Worm (Caenorhabditis elegans) whole organism, young adult: ENCODE results near the gene Y46G5A.7.

Experiments used
- F55B11.4 ChIP-seq: sonication (generic microtip); optimal IDR thresholded peaks from 2 replicates; lab custom pipeline; 2016; ENCODE audit warnings: missing compliant biosample characterization, missing genetic modification characterization, borderline replicate concordance; ENCODE audit not compliant: insufficient read depth
- K11D2.4 ChIP-seq: fragments of 200-800 bp; sonication (Bioruptor generic); IDR thresholded peaks from 2 replicates; pipeline ENCODE4 v1.3.6; 2022; ENCODE audit warnings: missing genetic modification reagents, missing genetic modification characterization, missing compliant biosample characterization
- T26A5.8 ChIP-seq: sonication (generic microtip); optimal IDR thresholded peaks from 2 replicates; lab custom pipeline; 2016; ENCODE audit warnings: missing genetic modification characterization, missing compliant biosample characterization
- cebp-1 ChIP-seq, 2 experiments: fragments of 200-800 bp in 1 of 2; sonication (Bioruptor generic) in 1 of 2; sonication (generic microtip) in 1 of 2; IDR thresholded peaks in 1 of 2; optimal IDR thresholded peaks in 1 of 2; 2 replicates each; pipeline versions ENCODE4 v1.3.6 to Lab custom; 2017 to 2022; ENCODE audit warnings: missing compliant biosample characterization in 2 of 2, missing genetic modification characterization in 2 of 2, mild to moderate bottlenecking in 1 of 2, missing genetic modification reagents in 1 of 2, moderate library complexity in 1 of 2
- cebp-2 ChIP-seq: fragments of 200-800 bp; sonication (Bioruptor generic); IDR thresholded peaks from 2 replicates; pipeline ENCODE4 v1.3.6; 2022; ENCODE audit warnings: missing genetic modification characterization, missing compliant biosample characterization
- ceh-79 ChIP-seq: sonication (generic microtip); optimal IDR thresholded peaks from 2 replicates; lab custom pipeline; 2017; ENCODE audit warnings: mild to moderate bottlenecking, missing genetic modification characterization, missing compliant biosample characterization
- efl-1 ChIP-seq: fragments of 150-350 bp; optimal IDR thresholded peaks from 2 replicates; lab custom pipeline; 2014; ENCODE audit warnings: missing biosample characterization, missing genetic modification reagents, missing genetic modification characterization
- egrh-3 ChIP-seq: fragments of 200-800 bp; sonication (Bioruptor generic); IDR thresholded peaks from 2 replicates; pipeline ENCODE4 v1.3.6; 2022; ENCODE audit warnings: missing genetic modification reagents, missing genetic modification characterization, missing compliant biosample characterization
- ets-4 ChIP-seq: fragments of 200-800 bp; sonication (Bioruptor generic); optimal IDR thresholded peaks from 2 replicates; lab custom pipeline; 2018; ENCODE audit warnings: mild to moderate bottlenecking, missing genetic modification characterization, missing compliant biosample characterization
- him-1 ChIP-seq: sonication (generic microtip); optimal IDR thresholded peaks from 2 replicates; lab custom pipeline; 2016; ENCODE audit warnings: missing genotype, missing genetic modification reagents, missing genetic modification characterization, missing compliant biosample characterization
- hmg-1.2 ChIP-seq: fragments of 200-800 bp; sonication (Bioruptor generic); IDR thresholded peaks from 2 replicates; pipeline ENCODE4 v1.3.6; 2022; ENCODE audit warnings: missing genetic modification reagents, missing genetic modification characterization, missing compliant biosample characterization
- let-607 ChIP-seq, 2 experiments: fragments of 200-800 bp in 1 of 2; sonication (Bioruptor generic) in 1 of 2; sonication (generic microtip) in 1 of 2; optimal IDR thresholded peaks; 2 replicates each; lab custom pipeline; 2016 to 2018; ENCODE audit warnings: mild to moderate bottlenecking in 2 of 2, missing compliant biosample characterization in 2 of 2, missing genetic modification characterization in 2 of 2, moderate library complexity in 2 of 2, missing genotype in 1 of 2
- madf-3 ChIP-seq: fragments of 200-800 bp; sonication (Bioruptor generic); IDR thresholded peaks from 2 replicates; pipeline ENCODE4 v1.3.6; 2022; ENCODE audit warnings: missing genetic modification reagents, missing genetic modification characterization, missing compliant biosample characterization
- nfyb-1 ChIP-seq: fragments of 200-800 bp; sonication (Bioruptor generic); IDR thresholded peaks from 2 replicates; pipeline ENCODE4 v1.3.6; 2022; ENCODE audit warnings: missing genetic modification reagents, missing genetic modification characterization, missing compliant biosample characterization
- nhr-179 ChIP-seq: sonication (generic microtip); optimal IDR thresholded peaks from 2 replicates; lab custom pipeline; 2016; ENCODE audit warnings: mild to moderate bottlenecking, missing genetic modification characterization, missing compliant biosample characterization
- tbp1 ChIP-seq: fragments of 200-800 bp; sonication (Bioruptor generic); optimal IDR thresholded peaks from 2 replicates; lab custom pipeline; 2018; ENCODE audit warnings: mild to moderate bottlenecking, missing genetic modification characterization, missing compliant biosample characterization
- zfh-2 ChIP-seq: fragments of 200-800 bp; sonication (Bioruptor generic); conservative IDR thresholded peaks from 2 replicates; pipeline ENCODE4 v1.3.6; 2022; ENCODE audit warnings: missing genetic modification reagents, missing genetic modification characterization, missing compliant biosample characterization

The Y46G5A.7 gene

DNA sequence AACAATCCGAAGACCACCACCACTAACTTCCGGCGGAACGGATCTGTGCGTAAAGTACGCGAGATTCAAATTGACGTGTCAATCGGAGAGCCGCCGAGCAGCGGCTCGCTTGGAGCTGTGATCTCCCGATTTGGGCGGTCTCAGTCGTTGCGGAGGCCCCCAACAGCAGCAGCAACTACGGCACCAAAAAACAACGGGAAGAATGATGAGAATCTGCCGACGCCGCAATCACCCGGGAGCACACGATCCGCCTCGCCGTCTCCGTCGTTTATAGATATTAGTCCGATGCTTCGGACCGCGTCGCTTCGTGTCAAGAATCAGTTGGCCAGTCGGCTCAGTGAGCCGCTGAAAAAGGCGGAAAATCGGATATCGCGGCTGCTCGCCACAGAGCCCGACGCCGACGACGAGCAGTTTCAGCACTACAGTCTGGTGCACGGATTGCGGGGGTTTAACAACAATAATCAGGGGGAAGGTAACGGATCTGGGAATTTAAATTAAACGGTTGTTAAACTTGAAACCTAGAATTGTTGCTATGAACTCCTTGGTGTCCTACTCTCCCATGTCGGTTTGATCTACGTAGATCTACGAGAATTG is 40.3 kb downstream of the Y46G5A.7 start:
- no peak for TF ChIP-seq tbp1
- TF ChIP-seq cebp-2 (GFP tag; lab: Robert Waterston, UW): 0 out of 2 replicates have a peak, but pooled peaks have one; percentile 54
- peak; percentile 41; the same call in 1 of the 2 replicates for TF ChIP-seq egrh-3
- TF ChIP-seq cebp-1 (GFP tag; IDR thresholded peaks at IDR 0.05; lab: Robert Waterston, UW): no peak
- TF ChIP-seq cebp-1 (tag; optimal IDR thresholded peaks at IDR 0.05; lab: Kevin White, UChicago): no peak
- TF ChIP-seq ceh-79 (tag; lab: Kevin White, UChicago): no peak
- TF ChIP-seq let-607 (tag; optimal IDR thresholded peaks at IDR 0.05; lab: Kevin White, UChicago): no peak
- TF ChIP-seq efl-1 (GFP tag; lab: Kevin White, UChicago): no peak
- TF ChIP-seq ets-4 (GFP tag; lab: Kevin White, UChicago): no peak
- no peak for TF ChIP-seq nfyb-1 (GFP tag; lab: Robert Waterston, UW)
- no peak for TF ChIP-seq nhr-179 (tag; lab: Kevin White, UChicago)
- no peak for TF ChIP-seq hmg-1.2 (GFP tag; lab: Robert Waterston, UW)
- peak; percentile 83 for TF ChIP-seq zfh-2
- no peak for TF ChIP-seq F55B11.4 (tag; lab: Kevin White, UChicago)
- no peak for TF ChIP-seq K11D2.4 (GFP tag; lab: Robert Waterston, UW)
- TF ChIP-seq him-1 (tag; lab: Kevin White, UChicago): no peak
- TF ChIP-seq T26A5.8: no peak

DNA sequence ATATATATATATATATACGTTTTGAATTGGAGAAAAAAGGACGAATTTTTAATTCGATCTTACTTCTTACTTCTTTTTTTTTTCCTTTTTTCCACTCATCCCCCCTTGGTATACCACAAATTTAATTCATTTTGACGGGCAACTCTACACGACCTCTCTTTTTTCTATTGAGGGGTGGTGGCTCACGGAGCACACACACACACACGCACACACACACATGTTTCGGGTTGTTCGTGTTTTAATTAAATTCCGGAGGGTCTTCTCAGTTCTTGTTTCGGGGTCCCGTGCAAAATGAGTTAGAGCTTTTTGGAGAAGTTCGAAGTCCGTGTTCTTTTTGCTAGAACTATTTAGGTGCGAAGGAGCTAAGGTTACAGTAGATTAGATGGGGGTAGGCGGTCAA is 44.6 kb downstream of the Y46G5A.7 start:
- TF ChIP-seq madf-3 (GFP tag; lab: Robert Waterston, UW) (no peak), cebp-2 (GFP tag; lab: Robert Waterston, UW) (0 out of 2 replicates have a peak, but pooled peaks have one; percentile 10)
- TF ChIP-seq, all 124 proteins: peak for 1
